Fruit fly (Drosophila melanogaster) whole organism, pupa: ENCODE measurements around the gene Pmm2.
A peak's percentile ranks its signal among the peaks of the same experiment; 100 is the strongest.

ENCODE experiments used
- CG10348 ChIP-seq: fragments of 200-800 bp; sonication (Bioruptor generic); IDR thresholded peaks from 2 replicates; pipeline ENCODE4 v1.3.6; 2022; ENCODE audit warnings: missing biosample characterization, missing genetic modification characterization
- CG12605 ChIP-seq: fragments of 200-800 bp; sonication (Bioruptor generic); IDR thresholded peaks from 2 replicates; pipeline ENCODE4 v1.3.6; 2022; ENCODE audit warnings: missing biosample characterization, missing genetic modification characterization
- CG13204 ChIP-seq: fragments of 200-800 bp; sonication (Bioruptor generic); optimal IDR thresholded peaks from 2 replicates; lab custom pipeline; 2018; ENCODE audit warnings: missing biosample characterization, mild to moderate bottlenecking, missing genetic modification characterization, moderate library complexity
- CG14655 ChIP-seq: fragments of 200-800 bp; sonication (Bioruptor generic); optimal IDR thresholded peaks from 3 replicates; lab custom pipeline; 2017; ENCODE audit warnings: mild to moderate bottlenecking, missing biosample characterization, missing genetic modification reagents, missing genetic modification characterization
- CG15710 ChIP-seq: fragments of 200-800 bp; sonication (Bioruptor generic); optimal IDR thresholded peaks from 2 replicates; lab custom pipeline; 2018; ENCODE audit warnings: missing biosample characterization, mild to moderate bottlenecking, missing genetic modification characterization, moderate library complexity
- CG17806 ChIP-seq: fragments of 200-800 bp; sonication (Bioruptor generic); optimal IDR thresholded peaks from 2 replicates; lab custom pipeline; 2018; ENCODE audit warnings: missing biosample characterization, mild to moderate bottlenecking, missing genetic modification characterization, moderate library complexity
- CG32121 ChIP-seq: fragments of 200-800 bp; sonication (Bioruptor generic); IDR thresholded peaks from 2 replicates; pipeline ENCODE4 v1.3.6; 2022; ENCODE audit warnings: missing biosample characterization, missing genetic modification characterization
- CG34367 ChIP-seq: fragments of 200-800 bp; sonication (Bioruptor generic); optimal IDR thresholded peaks from 2 replicates; lab custom pipeline; 2018; ENCODE audit warnings: missing biosample characterization, mild to moderate bottlenecking, missing genetic modification characterization
- CG4496 ChIP-seq: fragments of 200-800 bp; sonication (Bioruptor generic); IDR thresholded peaks from 3 replicates; pipeline ENCODE4 v1.3.6; 2022; ENCODE audit warnings: missing biosample characterization, missing genetic modification characterization
- CG8159 ChIP-seq: fragments of 200-800 bp; sonication (Bioruptor generic); optimal IDR thresholded peaks from 3 replicates; lab custom pipeline; 2018; ENCODE audit warnings: missing biosample characterization, mild to moderate bottlenecking, missing genetic modification characterization, moderate library complexity
- CG8301 ChIP-seq: fragments of 200-800 bp; sonication (Bioruptor generic); optimal IDR thresholded peaks from 2 replicates; lab custom pipeline; 2018; ENCODE audit warnings: missing biosample characterization, mild to moderate bottlenecking, missing genetic modification characterization
- CG9948 ChIP-seq: fragments of 200-800 bp; sonication (Bioruptor generic); optimal IDR thresholded peaks from 2 replicates; lab custom pipeline; 2018; ENCODE audit warnings: missing biosample characterization, mild to moderate bottlenecking, missing genetic modification characterization, moderate library complexity
- D1 ChIP-seq: fragments of 200-800 bp; sonication (Bioruptor generic); optimal IDR thresholded peaks from 2 replicates; lab custom pipeline; 2018; ENCODE audit warnings: missing biosample characterization, mild to moderate bottlenecking, missing genetic modification characterization, moderate library complexity
- EcR ChIP-seq: fragments of 200-800 bp; sonication (Bioruptor generic); optimal IDR thresholded peaks from 3 replicates; lab custom pipeline; 2019; ENCODE audit warnings: missing biosample characterization, missing genetic modification characterization, mild to moderate bottlenecking, moderate library complexity, missing genetic modification reagents
- Ets98B ChIP-seq: fragments of 200-800 bp; sonication (Bioruptor generic); IDR thresholded peaks from 2 replicates; pipeline ENCODE4 v1.3.6; 2022; ENCODE audit warnings: missing biosample characterization, missing genetic modification characterization
- Pif1A ChIP-seq: fragments of 200-800 bp; sonication (Bioruptor generic); optimal IDR thresholded peaks from 3 replicates; lab custom pipeline; 2016; ENCODE audit warnings: missing biosample characterization, missing genetic modification characterization
- Pif1B ChIP-seq: fragments of 200-800 bp; sonication (Bioruptor generic); optimal IDR thresholded peaks from 3 replicates; lab custom pipeline; 2016; ENCODE audit warnings: missing biosample characterization, missing genetic modification characterization
- Snoo ChIP-seq: fragments of 200-800 bp; sonication (Bioruptor generic); optimal IDR thresholded peaks from 3 replicates; lab custom pipeline; 2017; ENCODE audit warnings: missing biosample characterization, mild to moderate bottlenecking, missing genetic modification characterization, inconsistent platforms
- fd96Ca ChIP-seq: fragments of 200-800 bp; sonication (Bioruptor generic); IDR thresholded peaks from 3 replicates; pipeline ENCODE4 v1.3.6; 2022; ENCODE audit warnings: missing biosample characterization, missing genetic modification characterization
- gl ChIP-seq: fragments of 200-800 bp; sonication (Bioruptor generic); optimal IDR thresholded peaks from 2 replicates; lab custom pipeline; 2018; ENCODE audit warnings: missing biosample characterization, mild to moderate bottlenecking, missing genetic modification characterization
- rn ChIP-seq: fragments of 200-800 bp; sonication (Bioruptor generic); IDR thresholded peaks from 2 replicates; pipeline ENCODE4 v1.3.6; 2022; ENCODE audit warnings: missing biosample characterization, missing genetic modification characterization

The Pmm2 gene

DNA sequence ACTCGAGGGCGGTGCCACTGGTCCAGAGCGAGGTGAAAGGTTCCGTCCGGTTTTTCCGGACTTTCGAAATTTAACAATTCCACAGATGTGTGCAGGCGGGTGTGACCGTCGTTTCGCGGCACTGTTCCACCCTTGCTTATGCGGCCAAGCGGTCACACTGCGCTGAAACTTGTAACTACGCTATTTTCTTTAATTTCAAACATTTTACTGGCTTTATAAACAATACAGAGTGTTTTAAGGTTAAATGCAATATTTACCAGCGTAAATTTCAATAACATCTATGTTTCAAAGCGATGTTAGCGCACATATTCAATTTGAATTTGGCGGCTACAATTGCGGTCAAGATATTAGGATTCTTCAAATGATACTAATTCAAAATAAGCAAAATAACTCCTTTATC lies 4.3 kb upstream of the Pmm2 start, which contains the start of gene nst:
TSS of gene nst (minus strand) at position 128 of the 400 bp plus-strand sequence.
- no peak for TF ChIP-seq CG8159 (tag; lab: Kevin White, UChicago)
- TF ChIP-seq CG8301 (tag; lab: Kevin White, UChicago): no peak
- no peak for TF ChIP-seq CG4496 (GFP tag; lab: Robert Waterston, UW)
- TF ChIP-seq rn: no peak
- TF ChIP-seq CG9948: no peak
- no peak for TF ChIP-seq CG17806 (tag; lab: Kevin White, UChicago)
- TF ChIP-seq CG13204 (GFP tag; lab: Kevin White, UChicago): no peak
- TF ChIP-seq CG12605 (GFP tag; lab: Robert Waterston, UW): no peak
- TF ChIP-seq D1 (tag; lab: Kevin White, UChicago): no peak
- TF ChIP-seq CG32121 (GFP tag; lab: Robert Waterston, UW): no peak
- no peak for TF ChIP-seq Snoo (tag; lab: Kevin White, UChicago)

DNA sequence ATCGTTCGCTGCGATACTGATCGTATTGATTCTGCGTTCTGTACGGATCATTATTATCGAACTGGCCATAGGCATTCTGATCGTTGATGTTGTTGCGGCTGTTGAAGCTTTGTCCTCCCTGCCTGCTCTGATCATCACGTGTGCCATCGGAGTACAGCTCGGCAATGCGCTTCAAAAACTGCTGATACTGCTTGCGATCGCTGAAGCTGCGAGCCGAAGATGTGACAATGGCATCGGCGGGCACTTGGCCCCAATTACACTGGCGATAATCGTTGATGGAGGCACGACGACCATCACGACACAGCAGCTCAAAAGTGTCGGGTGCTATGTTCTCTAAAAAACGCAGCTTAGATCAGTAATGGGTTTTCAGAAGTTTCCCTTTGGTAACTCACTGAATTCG lies 2.2 kb upstream of the Pmm2 start:
- no peak for TF ChIP-seq Pif1B (GFP tag; lab: Kevin White, UChicago)
- no peak for TF ChIP-seq CG12605 (GFP tag; lab: Robert Waterston, UW)
- TF ChIP-seq CG4496 (GFP tag; lab: Robert Waterston, UW): no peak
- no peak for TF ChIP-seq CG34367 (tag; lab: Kevin White, UChicago)
- TF ChIP-seq CG10348 (GFP tag; lab: Robert Waterston, UW): no peak
- TF ChIP-seq CG17806 (tag; lab: Kevin White, UChicago): no peak
- TF ChIP-seq CG15710 (tag; lab: Kevin White, UChicago): no peak
- no peak for TF ChIP-seq CG8301 (tag; lab: Kevin White, UChicago)
- TF ChIP-seq CG13204 (GFP tag; lab: Kevin White, UChicago): no peak
- TF ChIP-seq CG32121 (GFP tag; lab: Robert Waterston, UW): no peak
- no peak for TF ChIP-seq Snoo (tag; lab: Kevin White, UChicago)
- no peak for TF ChIP-seq CG9948
- no peak for TF ChIP-seq CG8159 (tag; lab: Kevin White, UChicago)
- no peak for TF ChIP-seq Ets98B (GFP tag; lab: Robert Waterston, UW)
- TF ChIP-seq fd96Ca (GFP tag; lab: Robert Waterston, UW): no peak
- TF ChIP-seq D1 (tag; lab: Kevin White, UChicago): no peak
- TF ChIP-seq EcR: no peak
- no peak for TF ChIP-seq CG14655 (GFP tag; lab: Kevin White, UChicago)
- TF ChIP-seq rn: no peak
- TF ChIP-seq Pif1A (GFP tag; lab: Kevin White, UChicago): no peak

DNA sequence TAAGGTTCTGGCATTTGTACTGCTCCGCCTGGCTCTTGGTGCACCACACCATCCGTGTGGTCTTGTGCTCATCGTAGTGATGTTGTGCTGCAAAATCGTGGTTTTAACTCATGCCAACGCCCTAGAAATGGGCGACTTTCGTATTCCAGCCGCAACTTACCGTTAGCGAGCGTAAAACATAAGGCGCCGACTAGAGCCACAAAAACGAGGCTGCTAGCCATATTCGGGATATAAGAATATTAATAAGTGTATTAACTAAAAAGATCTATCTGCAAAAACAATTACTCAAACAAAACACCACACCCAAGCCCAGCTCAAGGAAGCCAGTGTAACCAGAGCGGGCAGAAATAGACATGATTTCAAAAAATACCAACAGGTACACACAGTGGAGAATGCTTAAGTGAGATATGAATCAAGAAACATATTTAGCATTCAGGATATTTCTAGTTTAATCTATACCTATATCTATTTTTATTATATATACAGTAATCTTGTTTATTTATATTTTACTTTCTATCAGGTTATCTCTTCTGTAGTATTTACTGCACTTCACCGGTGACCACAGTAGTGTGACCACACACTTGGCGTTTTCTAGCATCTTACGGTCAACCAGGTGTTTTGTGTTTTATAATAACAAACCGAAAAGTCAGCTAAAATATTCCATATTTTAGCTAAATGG lies 859 bp upstream of the Pmm2 start, which contains the start of the genes Tsf2 and CG34242:
TSS of gene Tsf2 (minus strand) at position 333 of the 679 bp plus-strand sequence.
TSS of gene CG34242 (plus strand) at position 605 of the 679 bp plus-strand sequence.
- peak; percentile 72 for TF ChIP-seq CG15710 (tag; lab: Kevin White, UChicago)
- no peak for TF ChIP-seq CG13204 (GFP tag; lab: Kevin White, UChicago)
- TF ChIP-seq CG12605 (GFP tag; lab: Robert Waterston, UW): peak; percentile 97
- TF ChIP-seq CG10348 (GFP tag; lab: Robert Waterston, UW): peak; percentile 91
- peak; percentile 66 for TF ChIP-seq Pif1B (GFP tag; lab: Kevin White, UChicago)
- TF ChIP-seq CG34367 (tag; lab: Kevin White, UChicago): peak; percentile 10
- TF ChIP-seq CG32121 (GFP tag; lab: Robert Waterston, UW): peak; percentile 95
- TF ChIP-seq Ets98B (GFP tag; lab: Robert Waterston, UW): peak; percentile 88
- peak; percentile 84 for TF ChIP-seq CG17806 (tag; lab: Kevin White, UChicago)
- TF ChIP-seq CG8301 (tag; lab: Kevin White, UChicago): peak; percentile 87
- peak; percentile 32 for TF ChIP-seq D1 (tag; lab: Kevin White, UChicago)
- TF ChIP-seq CG4496 (GFP tag; lab: Robert Waterston, UW): peak; percentile 95
- no peak for TF ChIP-seq CG14655 (GFP tag; lab: Kevin White, UChicago)
- TF ChIP-seq CG8159 (tag; lab: Kevin White, UChicago): peak; percentile 92
- TF ChIP-seq fd96Ca (GFP tag; lab: Robert Waterston, UW): no peak; the same call in 2 of the 3 replicates
- TF ChIP-seq Pif1A (GFP tag; lab: Kevin White, UChicago): peak; percentile 64
- peak; percentile 49 for TF ChIP-seq gl (tag; lab: Kevin White, UChicago)
- peak; percentile 88 for TF ChIP-seq CG9948
- TF ChIP-seq EcR: no peak
- peak; percentile 74 for TF ChIP-seq Snoo (tag; lab: Kevin White, UChicago)
- TF ChIP-seq rn: peak; percentile 71

DNA sequence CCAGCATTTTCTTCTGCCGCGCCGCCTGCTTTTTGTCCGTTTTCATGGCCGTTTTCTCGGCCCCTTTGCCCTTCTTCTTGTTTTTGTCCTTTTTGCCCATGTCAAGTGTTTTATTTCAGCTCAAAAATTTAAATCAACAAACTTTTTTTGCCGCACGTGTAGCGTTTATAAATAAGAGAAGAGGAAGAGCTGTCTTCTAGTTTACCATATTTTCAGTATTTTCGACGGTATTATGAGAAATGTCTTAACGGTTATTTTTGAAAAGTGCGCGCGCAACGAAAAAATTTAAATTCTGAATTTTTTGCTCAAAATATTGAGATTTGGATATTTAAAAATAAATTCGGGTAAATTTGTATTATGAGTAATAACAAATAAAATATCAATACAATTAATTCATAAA lies 2.7 kb downstream of the Pmm2 start, which contains the start of gene CG4069:
TSS of gene CG4069 (minus strand) at position 193 of the 400 bp plus-strand sequence.
- TF ChIP-seq gl (tag; lab: Kevin White, UChicago): no peak
- no peak for TF ChIP-seq D1 (tag; lab: Kevin White, UChicago)

DNA sequence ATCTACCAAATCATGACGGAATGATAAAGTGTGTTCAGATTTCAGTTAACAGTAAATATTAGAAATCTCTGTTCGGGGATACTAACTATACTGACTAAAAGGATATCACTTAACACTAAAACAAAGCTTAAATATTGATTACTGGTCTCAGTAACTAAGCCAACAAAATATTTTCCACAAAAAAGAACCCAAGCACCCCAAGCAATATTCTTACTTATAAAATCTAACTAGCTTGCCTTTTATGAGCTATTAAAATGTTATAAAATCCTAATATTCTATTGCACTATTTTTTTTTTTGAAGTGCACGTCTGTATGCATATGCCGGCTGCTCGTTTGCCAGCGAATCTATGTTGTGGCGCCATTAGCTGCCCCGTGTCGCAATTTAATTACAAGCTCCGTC lies 15.1 kb downstream of the Pmm2 start:
- peak; percentile 20 for TF ChIP-seq CG8159 (tag; lab: Kevin White, UChicago)
- TF ChIP-seq Pif1A (GFP tag; lab: Kevin White, UChicago): no peak

DNA sequence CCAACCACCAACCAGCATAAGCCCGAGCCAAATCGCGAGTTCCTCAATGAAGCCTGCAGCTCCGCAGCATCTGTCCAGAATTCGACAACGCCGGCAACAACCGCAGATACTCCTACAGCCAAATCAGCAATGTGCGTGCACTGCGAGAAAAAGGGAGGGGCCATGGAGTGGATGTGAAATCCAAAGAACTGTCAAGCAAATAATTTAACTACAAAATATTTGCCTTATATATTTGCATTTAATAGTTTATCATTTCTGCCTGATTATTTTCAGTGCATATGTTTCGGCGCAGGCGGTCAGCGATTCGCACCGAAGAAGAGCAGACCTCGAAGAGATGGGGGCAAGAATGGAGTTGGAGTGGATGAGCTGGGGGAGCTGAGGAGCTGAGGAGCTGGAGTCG lies 17.3 kb downstream of the Pmm2 start:
- TF ChIP-seq CG8301 (tag; lab: Kevin White, UChicago) (peak; percentile 64), rn (0 out of 2 replicates have a peak, but pooled peaks have one; percentile 36), CG9948 (peak; percentile 70), Snoo (tag; lab: Kevin White, UChicago) (peak; percentile 72), CG10348 (GFP tag; lab: Robert Waterston, UW) (no peak), Pif1A (GFP tag; lab: Kevin White, UChicago) (peak; percentile 78), D1 (tag; lab: Kevin White, UChicago) (no peak), CG15710 (tag; lab: Kevin White, UChicago) (peak; percentile 80), fd96Ca (GFP tag; lab: Robert Waterston, UW) (peak; percentile 84), gl (tag; lab: Kevin White, UChicago) (peak; percentile 58), CG8159 (tag; lab: Kevin White, UChicago) (peak; percentile 78), CG12605 (GFP tag; lab: Robert Waterston, UW) (peak; percentile 64), CG13204 (GFP tag; lab: Kevin White, UChicago) (peak; percentile 46), CG17806 (tag; lab: Kevin White, UChicago) (peak; percentile 75), EcR (no peak), Ets98B (GFP tag; lab: Robert Waterston, UW) (peak; percentile 73), CG14655 (GFP tag; lab: Kevin White, UChicago) (peak; percentile 75), CG4496 (GFP tag; lab: Robert Waterston, UW) (peak; percentile 76), Pif1B (GFP tag; lab: Kevin White, UChicago) (peak; percentile 76), CG32121 (GFP tag; lab: Robert Waterston, UW) (peak; percentile 70), CG34367 (tag; lab: Kevin White, UChicago) (peak; percentile 75)
